Fruit fly (Drosophila melanogaster) whole organism, wandering third instar larva: ENCODE measurements around the gene CG3434.

Experiments used
- Abd-B ChIP-seq: fragments of >200 bp; optimal IDR thresholded peaks from 2 replicates; lab custom pipeline; 2017; ENCODE audit warnings: missing biosample characterization, missing genetic modification characterization
- CG32264 ChIP-seq: fragments of 200-800 bp; sonication (Bioruptor generic); optimal IDR thresholded peaks from 2 replicates; lab custom pipeline; 2016; ENCODE audit warnings: missing biosample characterization, missing genetic modification characterization
- CG9705 ChIP-seq: fragments of 200-800 bp; sonication (Bioruptor generic); optimal IDR thresholded peaks from 2 replicates; lab custom pipeline; 2018; ENCODE audit warnings: missing biosample characterization, mild to moderate bottlenecking, missing genetic modification characterization
- CrebA ChIP-seq: fragments of 200-800 bp; sonication (Bioruptor generic); optimal IDR thresholded peaks from 2 replicates; lab custom pipeline; 2016; ENCODE audit warnings: missing biosample characterization, mild to moderate bottlenecking, missing genetic modification characterization, borderline replicate concordance
- Dfd ChIP-seq: fragments of >200 bp; optimal IDR thresholded peaks from 2 replicates; lab custom pipeline; 2017; ENCODE audit warnings: missing biosample characterization, missing genetic modification characterization
- GATAd ChIP-seq: sonication (Bioruptor generic); optimal IDR thresholded peaks from 2 replicates; lab custom pipeline; 2016; ENCODE audit warnings: missing biosample characterization, missing genetic modification characterization
- HLH106 ChIP-seq: fragments of 200-800 bp; optimal IDR thresholded peaks from 3 replicates; lab custom pipeline; 2019; ENCODE audit warnings: missing biosample characterization, mild to moderate bottlenecking, missing genetic modification characterization, moderate library complexity
- Hnf4 ChIP-seq: fragments of 200-800 bp; sonication (Bioruptor generic); optimal IDR thresholded peaks from 2 replicates; lab custom pipeline; 2016; ENCODE audit warnings: missing biosample characterization, mild to moderate bottlenecking, missing genetic modification characterization
- Hr78 ChIP-seq: fragments of >200 bp; optimal IDR thresholded peaks from 2 replicates; lab custom pipeline; 2017; ENCODE audit warnings: missing biosample characterization, missing genetic modification characterization
- Hr83 ChIP-seq: fragments of 200-300 bp; sonication (Bioruptor generic); optimal IDR thresholded peaks from 2 replicates; lab custom pipeline; 2016; ENCODE audit warnings: missing biosample characterization, mild to moderate bottlenecking, missing genetic modification characterization, moderate library complexity; ENCODE audit not compliant: poor library complexity, severe bottlenecking
- Myc ChIP-seq: fragments of >200 bp; optimal IDR thresholded peaks from 2 replicates; lab custom pipeline; 2017
- N ChIP-seq: fragments of >200 bp; optimal IDR thresholded peaks from 2 replicates; lab custom pipeline; 2018; ENCODE audit warnings: missing biosample characterization, missing external identifiers, missing genetic modification characterization
- OdsH ChIP-seq: fragments of 200-800 bp; sonication (Bioruptor generic); optimal IDR thresholded peaks from 2 replicates; lab custom pipeline; 2016; ENCODE audit warnings: missing biosample characterization, mild to moderate bottlenecking, missing genetic modification characterization
- Rel ChIP-seq, 2 experiments: fragments of 200-800 bp; sonication (Bioruptor generic) in 1 of 2; optimal IDR thresholded peaks; 2 replicates in 1 of 2; 3 replicates in 1 of 2; lab custom pipeline; 2016 to 2019; ENCODE audit warnings: mild to moderate bottlenecking in 2 of 2, missing biosample characterization in 2 of 2, missing genetic modification characterization in 2 of 2, moderate library complexity in 1 of 2
- Sp1 ChIP-seq: fragments of 200-800 bp; sonication (Bioruptor generic); optimal IDR thresholded peaks from 3 replicates; lab custom pipeline; 2019; ENCODE audit warnings: missing biosample characterization, mild to moderate bottlenecking, missing genetic modification characterization, moderate library complexity
- Vsx2 ChIP-seq: fragments of 200-300, 225-300 bp; sonication (Bioruptor generic); optimal IDR thresholded peaks from 2 replicates; lab custom pipeline; 2018; ENCODE audit warnings: missing biosample characterization, missing genetic modification characterization; ENCODE audit not compliant: partially characterized antibody
- dl ChIP-seq, 2 experiments: fragments of 175-275, 200-275 bp in 1 of 2; fragments of 200-275 bp in 1 of 2; sonication (Bioruptor generic); optimal IDR thresholded peaks; lab custom pipeline; 2018; ENCODE audit warnings: mild to moderate bottlenecking in 2 of 2, missing biosample characterization in 2 of 2, missing genetic modification characterization in 2 of 2, moderate library complexity in 2 of 2; ENCODE audit not compliant: partially characterized antibody in 2 of 2, insufficient read depth in 1 of 2
- dmrt93B ChIP-seq: fragments of 200-800 bp; sonication (Bioruptor generic); optimal IDR thresholded peaks from 2 replicates; lab custom pipeline; 2018; ENCODE audit warnings: missing biosample characterization, mild to moderate bottlenecking, missing genetic modification characterization
- ey ChIP-seq: fragments of 200-800 bp; sonication (Bioruptor generic); optimal IDR thresholded peaks from 2 replicates; lab custom pipeline; 2016; ENCODE audit warnings: missing biosample characterization, missing genetic modification characterization
- foxo ChIP-seq, 2 experiments: fragments of 200-800 bp; sonication (Bioruptor generic); optimal IDR thresholded peaks; 2 replicates in 1 of 2; 3 replicates in 1 of 2; lab custom pipeline; 2016 to 2017; ENCODE audit warnings: missing biosample characterization in 2 of 2, missing genetic modification characterization in 2 of 2
- fru ChIP-seq: fragments of 200-800 bp; sonication (Bioruptor generic); optimal IDR thresholded peaks from 3 replicates; lab custom pipeline; 2016; ENCODE audit warnings: missing biosample characterization, mild to moderate bottlenecking, missing genetic modification characterization
- h ChIP-seq: fragments of 200-800 bp; sonication (Bioruptor generic); optimal IDR thresholded peaks from 3 replicates; lab custom pipeline; 2016; ENCODE audit warnings: missing biosample characterization, mild to moderate bottlenecking, missing genetic modification characterization
- jim ChIP-seq: fragments of 175-275, 200-325 bp; sonication (Bioruptor generic); optimal IDR thresholded peaks from 2 replicates; lab custom pipeline; 2016; ENCODE audit warnings: missing biosample characterization, mild to moderate bottlenecking, missing genetic modification characterization
- lola ChIP-seq: fragments of >200 bp; optimal IDR thresholded peaks from 2 replicates; lab custom pipeline; 2017; ENCODE audit warnings: missing biosample characterization, missing genetic modification characterization
- psq ChIP-seq: fragments of 200-800 bp; sonication (Bioruptor generic); optimal IDR thresholded peaks from 3 replicates; lab custom pipeline; 2017; ENCODE audit warnings: missing biosample characterization, mild to moderate bottlenecking, missing genetic modification characterization, moderate library complexity
- rgr ChIP-seq: fragments of 200-800 bp; sonication (Bioruptor generic); optimal IDR thresholded peaks from 3 replicates; lab custom pipeline; 2016; ENCODE audit warnings: missing biosample characterization, mild to moderate bottlenecking, missing genetic modification characterization
- sv ChIP-seq: fragments of 200-800 bp; sonication (Bioruptor generic); optimal IDR thresholded peaks from 3 replicates; lab custom pipeline; 2016; ENCODE audit warnings: missing biosample characterization, missing genetic modification characterization
- tai ChIP-seq: sonication (Bioruptor generic); optimal IDR thresholded peaks from 2 replicates; lab custom pipeline; 2016; ENCODE audit warnings: missing biosample characterization, missing genetic modification characterization
- usp ChIP-seq: fragments of >200 bp; optimal IDR thresholded peaks from 2 replicates; lab custom pipeline; 2017; ENCODE audit warnings: missing biosample characterization, missing genetic modification characterization
- woc ChIP-seq: sonication (Bioruptor generic); optimal IDR thresholded peaks from 2 replicates; lab custom pipeline; 2016; ENCODE audit warnings: missing biosample characterization, mild to moderate bottlenecking, missing genetic modification characterization

The CG3434 gene

dm6 chr3L:9499919-9500807 is 39.6 kb upstream of the CG3434 start:
- no peak for TF ChIP-seq Myc (lab: Kevin White, UChicago)
- no peak for TF ChIP-seq Rel (GFP tag; optimal IDR thresholded peaks at IDR 0.05; lab: Kevin White, UChicago)
- TF ChIP-seq Rel (tag; optimal IDR thresholded peaks at IDR 0.05; lab: Kevin White, UChicago) = peak; percentile 80
- TF ChIP-seq HLH106 (tag; lab: Kevin White, UChicago) = no peak
- no peak for TF ChIP-seq GATAd (GFP tag; lab: Kevin White, UChicago)
- TF ChIP-seq, all 38 proteins: peak for 1

dm6 chr3L:9497981-9498619 is 37.5 kb upstream of the CG3434 start:
- TF ChIP-seq tai (GFP tag; lab: Kevin White, UChicago) (no peak), ey (GFP tag; lab: Kevin White, UChicago) (no peak), lola (no peak)

dm6 chr3L:9497249-9497648 is 36.6 kb upstream of the CG3434 start:
- TF ChIP-seq jim (GFP tag; lab: Kevin White, UChicago) (no peak), Hr78 (GFP tag; lab: Kevin White, UChicago) (no peak), OdsH (GFP tag; lab: Kevin White, UChicago) (no peak), foxo (GFP tag; optimal IDR thresholded peaks at IDR 0.05; lab: Kevin White, UChicago) (no peak), Hnf4 (GFP tag; lab: Kevin White, UChicago) (no peak), Hr83 (GFP tag; lab: Kevin White, UChicago) (no peak), fru (no peak), Abd-B (GFP tag; lab: Kevin White, UChicago) (no peak), CrebA (GFP tag; lab: Kevin White, UChicago) (no peak)

DNA sequence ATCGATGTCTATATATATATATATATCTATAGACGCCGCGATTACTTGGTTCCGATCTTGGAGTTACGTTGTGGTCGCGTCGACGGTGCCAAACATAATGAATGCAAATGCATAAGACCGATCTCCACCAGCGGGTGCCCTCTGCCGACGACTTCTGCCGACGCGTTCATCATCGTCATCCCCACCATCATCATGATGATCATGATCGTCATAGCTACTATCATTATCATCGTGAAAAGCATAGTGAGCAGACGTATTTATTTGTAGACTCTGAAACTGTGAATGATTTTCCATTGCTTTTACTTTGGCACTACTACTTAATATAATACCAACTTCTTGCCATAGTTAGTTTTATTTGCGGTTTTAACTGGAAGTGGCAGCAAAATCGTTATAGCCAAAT is 31.5 kb upstream of the CG3434 start, which contains the start of gene CG32037:
Gene CG32037 (minus strand): TSS at position 101 of the 400 bp plus-strand sequence.
- TF ChIP-seq Sp1 (GFP tag; lab: Kevin White, UChicago) (no peak), fru (no peak), psq (GFP tag; lab: Kevin White, UChicago) (no peak), ey (GFP tag; lab: Kevin White, UChicago) (no peak), foxo (GFP tag; optimal IDR thresholded peaks at IDR 0.05; lab: Kevin White, UChicago) (no peak), Hr78 (GFP tag; lab: Kevin White, UChicago) (no peak), sv (GFP tag; lab: Kevin White, UChicago) (no peak), Dfd (GFP tag; lab: Kevin White, UChicago) (no peak), Vsx2 (GFP tag; lab: Kevin White, UChicago) (no peak), dl (GFP tag; optimal IDR thresholded peaks at IDR 0.05; lab: Kevin White, UChicago; ENCODE audit: insufficient read depth in 1 of 2, partially characterized antibody in 2 of 2) (no peak), usp (GFP tag; lab: Kevin White, UChicago) (no peak), OdsH (GFP tag; lab: Kevin White, UChicago) (no peak), h (no peak), CG9705 (no peak)

DNA sequence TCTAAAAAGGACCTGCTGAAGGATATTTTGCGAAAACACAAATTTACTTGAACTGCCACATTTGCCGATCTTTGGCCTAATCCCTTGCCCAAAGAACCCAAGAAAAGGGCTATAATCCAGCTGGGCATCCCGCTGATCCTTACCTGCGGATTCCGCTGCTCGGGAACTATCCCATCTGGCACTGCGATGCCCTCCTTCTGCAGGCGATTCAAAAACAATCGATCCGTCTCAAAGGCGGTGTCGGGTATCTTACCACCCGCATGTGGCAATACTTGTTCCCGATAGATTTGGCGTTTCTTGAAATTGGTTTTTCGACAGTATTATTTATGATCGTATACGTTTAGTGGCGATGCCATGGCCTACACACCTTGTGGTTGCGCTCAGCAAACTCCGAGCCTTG is 30.7 kb upstream of the CG3434 start:
- TF ChIP-seq GATAd (GFP tag; lab: Kevin White, UChicago) (no peak), Myc (lab: Kevin White, UChicago) (no peak), foxo (GFP tag; optimal IDR thresholded peaks at IDR 0.05; lab: Kevin White, UChicago) (no peak), N (GFP tag; lab: Kevin White, UChicago) (no peak), sv (GFP tag; lab: Kevin White, UChicago) (no peak), dl (GFP tag; optimal IDR thresholded peaks at IDR 0.05; lab: Kevin White, UChicago; ENCODE audit: insufficient read depth in 1 of 2, partially characterized antibody in 2 of 2) (no peak), Sp1 (GFP tag; lab: Kevin White, UChicago) (no peak), rgr (GFP tag; lab: Kevin White, UChicago) (no peak), Hr83 (GFP tag; lab: Kevin White, UChicago) (no peak), usp (GFP tag; lab: Kevin White, UChicago) (no peak), dmrt93B (no peak), jim (GFP tag; lab: Kevin White, UChicago) (no peak), woc (GFP tag; lab: Kevin White, UChicago) (no peak), Rel (GFP tag; optimal IDR thresholded peaks at IDR 0.05; lab: Kevin White, UChicago) (no peak), Rel (tag; optimal IDR thresholded peaks at IDR 0.05; lab: Kevin White, UChicago) (no peak), fru (no peak), CrebA (GFP tag; lab: Kevin White, UChicago) (no peak), CG32264 (GFP tag; lab: Kevin White, UChicago) (no peak), HLH106 (tag; lab: Kevin White, UChicago) (no peak)
